Worm (Caenorhabditis elegans) whole organism, mixed stage, embryonic: ENCODE results near the gene sdz-37.

Experiments used
- M03D4.4 ChIP-seq: sonication (generic microtip); optimal IDR thresholded peaks from 2 replicates; lab custom pipeline; 2017; ENCODE audit warnings: mild to moderate bottlenecking, missing genetic modification characterization, missing compliant biosample characterization
- bed-3 ChIP-seq: fragments of 200-800 bp; sonication (Bioruptor generic); optimal IDR thresholded peaks from 3 replicates; lab custom pipeline; 2018; ENCODE audit warnings: mild to moderate bottlenecking, missing genetic modification characterization, moderate library complexity, missing compliant biosample characterization
- blmp-1 ChIP-seq: fragments of 150-350 bp; optimal IDR thresholded peaks from 2 replicates; lab custom pipeline; 2014; ENCODE audit warnings: missing biosample characterization, missing genetic modification characterization
- ceh-39 ChIP-seq: fragments of 150-350 bp; optimal IDR thresholded peaks from 2 replicates; lab custom pipeline; 2014; ENCODE audit warnings: missing biosample characterization, missing genetic modification characterization
- ceh-43 ChIP-seq: fragments of 200-800 bp; sonication (Bioruptor generic); optimal IDR thresholded peaks from 2 replicates; lab custom pipeline; 2018; ENCODE audit warnings: mild to moderate bottlenecking, missing genetic modification characterization, moderate library complexity, missing compliant biosample characterization
- ceh-83 ChIP-seq: fragments of 200-800 bp; sonication (Bioruptor generic); optimal IDR thresholded peaks from 2 replicates; lab custom pipeline; 2018; ENCODE audit warnings: mild to moderate bottlenecking, missing genetic modification characterization, missing compliant biosample characterization
- ces-1 ChIP-seq: fragments of 150-350 bp; optimal IDR thresholded peaks from 2 replicates; lab custom pipeline; 2014; ENCODE audit warnings: missing biosample characterization, missing genetic modification reagents, missing genetic modification characterization
- cnd-1 ChIP-seq: fragments of 200-800 bp; sonication (Bioruptor generic); optimal IDR thresholded peaks from 2 replicates; lab custom pipeline; 2018; ENCODE audit warnings: mild to moderate bottlenecking, missing genetic modification characterization, missing compliant biosample characterization
- elt-1 ChIP-seq: sonication (generic microtip); optimal IDR thresholded peaks from 2 replicates; lab custom pipeline; 2017; ENCODE audit warnings: missing genetic modification characterization, mild to moderate bottlenecking, missing compliant biosample characterization, antibody characterized with exemption, moderate library complexity, borderline replicate concordance; ENCODE audit not compliant: insufficient read depth
- elt-3 ChIP-seq: fragments of 150-350 bp; optimal IDR thresholded peaks from 2 replicates; lab custom pipeline; 2014; ENCODE audit warnings: missing biosample characterization, missing genetic modification characterization
- flh-1 ChIP-seq: fragments of 200-800 bp; sonication (Bioruptor generic); optimal IDR thresholded peaks from 2 replicates; lab custom pipeline; 2018; ENCODE audit warnings: mild to moderate bottlenecking, missing genetic modification characterization, moderate library complexity, missing compliant biosample characterization
- ham-2 ChIP-seq: fragments of 200-800 bp; sonication (Bioruptor generic); optimal IDR thresholded peaks from 2 replicates; lab custom pipeline; 2018; ENCODE audit warnings: mild to moderate bottlenecking, missing genetic modification characterization, missing compliant biosample characterization
- hlh-1 ChIP-seq: fragments of 150-350 bp; optimal IDR thresholded peaks from 2 replicates; lab custom pipeline; 2014; ENCODE audit warnings: missing biosample characterization, missing genetic modification reagents, missing genetic modification characterization
- lin-13 ChIP-seq: fragments of 150-350 bp; optimal IDR thresholded peaks from 2 replicates; lab custom pipeline; 2014; ENCODE audit warnings: missing biosample characterization, missing genetic modification characterization
- lin-32 ChIP-seq: fragments of 200-800 bp; sonication (Bioruptor generic); optimal IDR thresholded peaks from 2 replicates; lab custom pipeline; 2018; ENCODE audit warnings: mild to moderate bottlenecking, missing genetic modification characterization, missing compliant biosample characterization
- lsy-2 ChIP-seq: fragments of 150-350 bp; optimal IDR thresholded peaks from 2 replicates; lab custom pipeline; 2014; ENCODE audit warnings: missing biosample characterization, missing genetic modification characterization
- mep-1 ChIP-seq: fragments of 150-350 bp; optimal IDR thresholded peaks from 2 replicates; lab custom pipeline; 2017; ENCODE audit warnings: missing biosample characterization, missing genetic modification reagents, missing genetic modification characterization, inconsistent platforms
- mls-2 ChIP-seq: sonication (generic microtip); optimal IDR thresholded peaks from 2 replicates; lab custom pipeline; 2016; ENCODE audit warnings: mild to moderate bottlenecking, missing genetic modification characterization, moderate library complexity, missing compliant biosample characterization
- nhr-2 ChIP-seq: fragments of 150-350 bp; optimal IDR thresholded peaks from 2 replicates; lab custom pipeline; 2014; ENCODE audit warnings: missing biosample characterization, missing genetic modification characterization
- nhr-28 ChIP-seq: fragments of 150-350 bp; optimal IDR thresholded peaks from 2 replicates; lab custom pipeline; 2014; ENCODE audit warnings: missing biosample characterization, missing genetic modification characterization
- nhr-76 ChIP-seq: sonication (generic microtip); optimal IDR thresholded peaks from 2 replicates; lab custom pipeline; 2017; ENCODE audit warnings: missing biosample characterization, missing genetic modification characterization
- pha-4 ChIP-seq: fragments of 150-350 bp; optimal IDR thresholded peaks from 2 replicates; lab custom pipeline; 2018; ENCODE audit warnings: missing biosample characterization, missing genetic modification reagents, missing genetic modification characterization
- sem-2 ChIP-seq: fragments of 200-800 bp; sonication (Bioruptor generic); optimal IDR thresholded peaks from 2 replicates; lab custom pipeline; 2018; ENCODE audit warnings: mild to moderate bottlenecking, missing genetic modification characterization, missing compliant biosample characterization
- snpc-4 ChIP-seq: fragments of 150-350 bp; optimal IDR thresholded peaks from 2 replicates; lab custom pipeline; 2014; ENCODE audit warnings: missing biosample characterization, missing genetic modification characterization
- sptf-1 ChIP-seq: sonication (generic microtip); optimal IDR thresholded peaks from 2 replicates; lab custom pipeline; 2017; ENCODE audit warnings: mild to moderate bottlenecking, missing genetic modification characterization, moderate library complexity, missing compliant biosample characterization
- tbx-8 ChIP-seq: fragments of 200-800 bp; sonication (Bioruptor generic); optimal IDR thresholded peaks from 2 replicates; lab custom pipeline; 2018; ENCODE audit warnings: mild to moderate bottlenecking, missing genetic modification characterization, moderate library complexity, missing compliant biosample characterization
- unc-120 ChIP-seq: sonication (generic microtip); optimal IDR thresholded peaks from 2 replicates; lab custom pipeline; 2017; ENCODE audit warnings: missing genetic modification characterization, missing compliant biosample characterization; ENCODE audit not compliant: poor library complexity, severe bottlenecking
- unc-62 ChIP-seq: fragments of 150-350 bp; optimal IDR thresholded peaks from 2 replicates; lab custom pipeline; 2014; ENCODE audit warnings: missing biosample characterization, missing genetic modification reagents, missing genetic modification characterization
- zip-8 ChIP-seq: fragments of 150-350 bp; optimal IDR thresholded peaks from 2 replicates; lab custom pipeline; 2014; ENCODE audit warnings: missing biosample characterization, missing genetic modification characterization
- ztf-11 ChIP-seq: fragments of 150-350 bp; optimal IDR thresholded peaks from 2 replicates; lab custom pipeline; 2014; ENCODE audit warnings: missing biosample characterization, missing genetic modification characterization

Gene sdz-37

DNA sequence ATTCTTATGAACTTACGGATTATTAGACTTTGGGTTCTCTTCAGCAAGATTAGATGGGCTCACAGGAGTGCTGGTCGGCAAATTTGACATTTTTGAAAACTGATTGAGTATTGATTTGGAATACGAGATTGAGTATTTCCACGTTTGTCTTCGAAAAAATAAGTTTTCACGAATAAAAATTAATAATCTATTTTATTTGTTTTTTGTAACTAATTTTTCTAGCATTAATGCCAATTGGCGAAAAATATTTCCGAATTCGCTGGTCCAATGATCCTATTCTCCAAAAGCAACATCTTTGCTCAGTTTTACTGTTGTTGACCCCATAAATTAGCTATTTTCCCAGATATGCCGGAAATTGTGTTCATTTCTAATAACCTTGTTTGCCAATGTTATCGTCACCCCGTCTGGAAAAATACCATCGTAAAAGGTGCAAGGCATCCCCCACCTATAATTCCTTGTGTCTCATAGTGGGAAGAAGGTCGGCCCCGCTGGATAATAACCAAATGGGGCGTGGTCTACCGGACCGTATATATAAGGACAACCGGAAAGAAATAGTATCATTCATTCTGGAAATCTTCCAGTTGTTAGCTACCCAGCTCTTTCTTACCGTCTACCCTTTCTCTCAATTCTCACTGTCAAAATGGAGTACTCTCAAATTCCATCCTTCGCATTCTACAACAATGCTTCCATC is at the start of gene sdz-37, which contains the start of gene ZK673.6:
Gene sdz-37, plus strand, starts transcription at position 641 of the 691 bp plus-strand sequence.
Gene ZK673.6, minus strand, starts transcription at position 101 of the 691 bp plus-strand sequence.
- TF ChIP-seq cnd-1 (tag; lab: Kevin White, UChicago) (no peak), ztf-11 (no peak), mls-2 (tag; lab: Kevin White, UChicago) (no peak), ceh-39 (no peak)
- TF ChIP-seq, all 35 proteins: peak for 0

DNA sequence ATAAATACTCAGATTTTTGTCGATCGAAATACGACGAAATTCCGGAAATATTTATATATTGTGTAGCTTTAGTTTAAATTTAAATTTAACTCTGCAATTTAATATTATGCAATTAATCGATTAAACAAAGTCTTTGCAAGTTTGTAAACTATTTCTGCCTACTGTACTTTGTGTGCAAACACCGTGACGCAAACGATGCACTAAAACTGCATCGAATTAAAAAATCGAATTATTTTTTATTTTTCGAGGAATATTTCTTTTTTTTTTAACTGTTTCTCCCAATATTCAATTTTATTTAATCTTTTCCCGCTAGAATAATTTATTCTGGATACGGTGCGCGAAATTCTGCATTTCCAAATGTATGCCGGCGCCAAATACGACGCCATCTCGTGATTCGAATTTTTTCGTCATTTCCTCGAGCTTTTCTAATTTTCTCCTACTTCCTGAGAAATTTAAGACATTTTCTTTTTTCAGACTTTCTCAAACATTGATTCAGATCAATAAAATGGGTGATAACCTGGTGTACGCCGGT is 48.3 kb upstream of the sdz-37 start, which contains the start of gene eif-2A:
Gene eif-2A, plus strand, starts transcription at position 469 of the 532 bp plus-strand sequence.
- TF ChIP-seq ces-1 (GFP tag; lab: Kevin White, UChicago) (peak; percentile 59), ceh-39 (no peak), snpc-4 (tag; lab: Kevin White, UChicago) (no peak), ham-2 (no peak), lsy-2 (tag; lab: Kevin White, UChicago) (peak; percentile 90), hlh-1 (no peak), nhr-76 (no peak), bed-3 (GFP tag; lab: Kevin White, UChicago) (no peak)

DNA sequence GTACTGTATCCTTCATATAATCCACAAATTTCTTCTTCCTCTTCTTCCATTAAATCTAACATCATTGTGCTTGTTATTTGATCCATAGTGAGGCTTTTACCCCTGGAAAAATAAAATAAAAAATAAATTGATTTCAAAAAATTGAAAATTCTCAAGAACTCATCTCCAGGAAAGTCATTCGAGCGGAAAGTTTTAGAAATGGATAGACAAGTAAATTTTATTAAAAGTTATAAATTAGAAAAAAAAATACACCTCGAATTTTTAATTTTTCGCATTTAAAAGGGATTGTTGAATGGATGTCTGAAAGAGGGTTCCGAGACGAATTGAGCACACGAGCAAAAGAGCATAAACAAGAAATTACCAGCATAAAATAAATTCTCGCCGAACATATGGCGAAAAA is 42.7 kb upstream of the sdz-37 start, which contains the start of gene frpr-21:
Gene frpr-21, minus strand, starts transcription at position 101 of the 400 bp plus-strand sequence.
- TF ChIP-seq hlh-1 (no peak), flh-1 (GFP tag; lab: Kevin White, UChicago) (no peak), lin-32 (GFP tag; lab: Kevin White, UChicago) (no peak), nhr-28 (no peak), mls-2 (tag; lab: Kevin White, UChicago) (no peak), elt-3 (tag; lab: Kevin White, UChicago) (no peak), elt-1 (tag; lab: Kevin White, UChicago) (no peak), sem-2 (no peak), zip-8 (tag; lab: Kevin White, UChicago) (no peak), M03D4.4 (tag; lab: Kevin White, UChicago) (no peak)

DNA sequence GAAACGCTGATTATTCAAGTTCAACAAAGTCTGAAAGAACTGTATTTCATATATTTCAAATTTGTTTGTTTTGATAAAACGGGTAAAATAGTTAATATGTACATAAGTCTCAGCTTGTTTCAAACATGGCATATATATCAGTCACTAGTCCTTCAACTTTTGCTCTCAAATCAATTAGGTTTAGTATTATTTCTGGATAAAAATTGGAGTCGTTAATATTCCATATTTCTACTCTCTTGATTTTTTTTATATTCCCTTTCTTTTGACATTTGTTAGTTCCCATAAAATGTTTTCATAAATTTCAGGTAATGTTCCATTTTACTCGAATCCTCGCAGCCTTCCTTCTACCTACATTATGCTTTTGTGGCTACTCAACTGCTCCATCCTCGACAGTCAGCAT is 28.8 kb upstream of the sdz-37 start, which contains the start of gene cut-4:
Gene cut-4, plus strand, starts transcription at position 301 of the 400 bp plus-strand sequence.
- TF ChIP-seq pha-4 (tag; lab: Kevin White, UChicago) (no peak), mep-1 (tag; lab: Kevin White, UChicago) (no peak), ceh-43 (GFP tag; lab: Kevin White, UChicago) (no peak), elt-3 (tag; lab: Kevin White, UChicago) (no peak)

DNA sequence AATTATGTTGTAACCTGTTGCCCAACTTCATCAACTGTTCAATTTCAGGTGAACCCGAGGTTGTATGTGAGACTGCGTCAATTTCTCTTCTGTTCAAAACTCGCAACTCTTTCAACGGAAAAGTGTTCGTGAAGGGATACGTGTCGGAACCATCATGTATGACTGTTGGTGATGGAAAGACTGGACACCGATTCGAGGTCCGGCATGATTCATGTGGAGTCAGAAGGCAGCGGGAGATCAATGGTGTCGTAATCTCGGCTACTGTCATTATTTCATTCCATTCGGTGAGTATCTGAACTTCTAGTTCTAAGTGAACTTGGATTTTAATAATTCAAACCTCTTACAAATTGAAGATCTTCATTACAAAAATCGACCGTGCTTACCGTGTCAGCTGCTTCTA is 26.8 kb upstream of the sdz-37 start:
- TF ChIP-seq ceh-83 (GFP tag; lab: Kevin White, UChicago) (no peak), mls-2 (tag; lab: Kevin White, UChicago) (no peak), ham-2 (no peak), blmp-1 (tag; lab: Kevin White, UChicago) (no peak), hlh-1 (no peak), lin-13 (no peak), unc-120 (tag; lab: Kevin White, UChicago) (no peak), pha-4 (tag; lab: Kevin White, UChicago) (no peak), nhr-2 (no peak), sptf-1 (tag; lab: Kevin White, UChicago) (no peak), elt-3 (tag; lab: Kevin White, UChicago) (no peak)
- TF ChIP-seq, all 35 proteins: peak for 0

DNA sequence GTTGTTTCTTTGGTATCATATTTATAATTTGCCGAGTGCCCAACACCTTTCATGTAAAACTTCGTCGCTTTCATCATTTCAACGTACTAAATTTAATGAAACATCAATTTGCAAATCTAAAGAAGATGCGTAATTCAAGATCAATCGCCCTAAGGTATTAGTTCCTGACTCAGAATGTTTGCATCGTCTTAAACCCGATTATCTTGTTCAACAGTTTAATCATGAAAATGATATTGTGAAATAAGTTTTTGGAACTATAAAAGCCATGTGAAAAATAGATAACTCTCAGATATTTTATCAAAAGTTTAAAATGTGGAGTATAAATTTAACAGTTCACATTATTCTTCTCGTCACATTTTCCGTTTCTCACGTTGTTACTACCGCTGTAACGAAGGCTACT is 24.7 kb upstream of the sdz-37 start, which contains the start of gene E04D5.4:
Gene E04D5.4, plus strand, starts transcription at position 301 of the 400 bp plus-strand sequence.
- TF ChIP-seq unc-120 (tag; lab: Kevin White, UChicago) (no peak), M03D4.4 (tag; lab: Kevin White, UChicago) (no peak), unc-62 (GFP tag; lab: Kevin White, UChicago) (no peak), ceh-83 (GFP tag; lab: Kevin White, UChicago) (no peak), cnd-1 (tag; lab: Kevin White, UChicago) (no peak), tbx-8 (GFP tag; lab: Kevin White, UChicago) (no peak), flh-1 (GFP tag; lab: Kevin White, UChicago) (no peak), elt-3 (tag; lab: Kevin White, UChicago) (no peak), elt-1 (tag; lab: Kevin White, UChicago) (no peak), lsy-2 (tag; lab: Kevin White, UChicago) (no peak), hlh-1 (no peak), nhr-76 (no peak), mep-1 (tag; lab: Kevin White, UChicago) (no peak), lin-13 (no peak), ceh-43 (GFP tag; lab: Kevin White, UChicago) (no peak), zip-8 (tag; lab: Kevin White, UChicago) (no peak)
